Fruit fly (Drosophila melanogaster): ENCODE results near the gene MED11.

Gene MED11

DNA sequence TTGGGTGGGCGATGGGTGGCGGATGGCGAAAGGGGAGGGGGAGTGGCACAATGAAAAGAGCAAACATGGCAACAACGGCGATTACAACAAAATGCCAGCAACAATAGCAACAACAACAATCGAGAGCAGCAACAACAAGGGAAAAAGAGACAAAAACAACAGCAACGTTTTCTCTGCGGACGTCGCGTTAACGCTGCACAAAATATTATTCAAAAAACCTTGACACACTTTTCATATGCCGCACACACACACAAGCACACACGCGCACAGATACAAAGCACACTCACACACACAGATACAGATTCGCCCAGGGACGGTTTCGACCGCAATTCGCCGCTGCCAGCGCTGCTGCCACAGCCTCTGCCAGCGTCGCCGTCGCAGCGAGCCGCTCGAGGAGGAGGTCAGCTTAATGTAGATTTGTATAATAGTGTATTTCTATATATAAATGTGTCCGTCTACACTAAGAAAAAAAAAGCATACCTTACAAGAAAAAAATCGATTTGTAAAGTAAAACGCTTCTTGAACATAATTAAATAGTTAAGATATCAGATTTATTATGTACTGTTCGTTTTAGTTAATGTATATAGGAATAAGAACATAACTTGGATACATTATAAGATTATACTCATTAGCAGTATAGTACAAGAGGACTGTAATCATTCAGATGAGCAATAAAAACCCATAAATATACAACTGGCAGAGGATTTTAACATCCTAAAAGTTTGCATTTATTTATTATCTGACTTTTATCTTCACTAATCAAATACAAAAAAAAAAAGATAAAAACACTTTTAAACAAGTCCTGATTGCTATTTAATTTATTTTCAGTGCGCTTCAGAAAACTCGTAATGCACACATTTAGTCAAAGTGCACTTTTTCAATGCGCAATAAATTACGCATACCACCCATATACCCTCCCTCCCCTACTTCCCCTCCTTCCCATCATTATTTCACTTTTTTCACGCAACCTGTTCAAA is 36.3 kb downstream of the MED11 start (continued):
- no peak for TF ChIP-seq CG3065 (GFP tag; optimal IDR thresholded peaks at IDR 0.05)
- peak; percentile 42 for TF ChIP-seq CG12219 (GFP tag; optimal IDR thresholded peaks at IDR 0.05)
- TF ChIP-seq Sox100B (GFP tag; optimal IDR thresholded peaks at IDR 0.05) = peak; percentile 83
- peak; percentile 7 for TF ChIP-seq zen (tag; optimal IDR thresholded peaks at IDR 0.05)
- TF ChIP-seq CG17385 (GFP tag; optimal IDR thresholded peaks at IDR 0.05) = peak; percentile 62
- no peak for TF ChIP-seq HmgD (GFP tag; optimal IDR thresholded peaks at IDR 0.05)
- TF ChIP-seq pnt (GFP tag; optimal IDR thresholded peaks at IDR 0.05) = peak; percentile 6
- TF ChIP-seq Rfx (GFP tag; IDR thresholded peaks at IDR 0.05) = no peak
- peak; percentile 78 for TF ChIP-seq phol (tag; optimal IDR thresholded peaks at IDR 0.05)
- TF ChIP-seq CG7928 (GFP tag; optimal IDR thresholded peaks at IDR 0.05) = no peak
- TF ChIP-seq gce (GFP tag; IDR thresholded peaks at IDR 0.05) = no peak; the same call in 2 of the 3 replicates
- peak; percentile 41; the same call in 1 of the 2 replicates for TF ChIP-seq sob (GFP tag; IDR thresholded peaks at IDR 0.05)
- peak; percentile 31 for TF ChIP-seq Hsf (GFP tag; optimal IDR thresholded peaks at IDR 0.05)
- TF ChIP-seq gro (GFP tag; optimal IDR thresholded peaks at IDR 0.05) = no peak
- no peak for TF ChIP-seq shn (GFP tag; optimal IDR thresholded peaks at IDR 0.05)
- TF ChIP-seq Ravus (GFP tag; IDR thresholded peaks at IDR 0.05) = no peak
- TF ChIP-seq pum (GFP tag; optimal IDR thresholded peaks at IDR 0.05) = no peak
- no peak for TF ChIP-seq CG6654 (GFP tag; optimal IDR thresholded peaks at IDR 0.05)
- peak; percentile 83 for TF ChIP-seq CG4360 (GFP tag; IDR thresholded peaks at IDR 0.05)
- no peak for TF ChIP-seq HmgZ (tag; optimal IDR thresholded peaks at IDR 0.05)
- TF ChIP-seq CG10431 (GFP tag; optimal IDR thresholded peaks at IDR 0.05) = no peak
- TF ChIP-seq CG14050 (GFP tag; IDR thresholded peaks at IDR 0.05) = peak; percentile 47; the same call in 2 of the 3 replicates
- TF ChIP-seq CG10979 (tag; optimal IDR thresholded peaks at IDR 0.05) = no peak
- TF ChIP-seq Oli (tag; optimal IDR thresholded peaks at IDR 0.05) = peak; percentile 87
- TF ChIP-seq CG33213 (GFP tag; optimal IDR thresholded peaks at IDR 0.05) = no peak
- peak in 1 of 2 experiments; percentile 4 for TF ChIP-seq Hr78 (GFP tag; optimal IDR thresholded peaks at IDR 0.05)
- TF ChIP-seq B-H1 (GFP tag; IDR thresholded peaks at IDR 0.05) = peak; percentile 37; the same call in 2 of the 3 replicates
- TF ChIP-seq NC2β (GFP tag; optimal IDR thresholded peaks at IDR 0.05) = no peak
- peak; percentile 6 for TF ChIP-seq CG8924 (tag; optimal IDR thresholded peaks at IDR 0.05)
- TF ChIP-seq E2f1 (GFP tag; IDR thresholded peaks at IDR 0.05) = peak; percentile 53
- no peak for TF ChIP-seq Dbx (GFP tag; IDR thresholded peaks at IDR 0.05)
- peak; percentile 82 for TF ChIP-seq CG2678 (tag; optimal IDR thresholded peaks at IDR 0.05)
- TF ChIP-seq CG34422 (GFP tag; IDR thresholded peaks at IDR 0.05) = peak; percentile 57; the same call in 2 of the 3 replicates
- TF ChIP-seq CG4617 (GFP tag; optimal IDR thresholded peaks at IDR 0.05; ENCODE audit: borderline replicate concordance) = no peak
- TF ChIP-seq Nf-YB (GFP tag; optimal IDR thresholded peaks at IDR 0.05) = peak; percentile 4
- TF ChIP-seq CG7987 (GFP tag; optimal IDR thresholded peaks at IDR 0.05) = no peak
- TF ChIP-seq Fer3 (tag; optimal IDR thresholded peaks at IDR 0.05) = peak; percentile 27
- TF ChIP-seq H15 (GFP tag; IDR thresholded peaks at IDR 0.05) = no peak
- TF ChIP-seq CG30431 (GFP tag; optimal IDR thresholded peaks at IDR 0.05) = no peak
- no peak for TF ChIP-seq kni (GFP tag; optimal IDR thresholded peaks at IDR 0.05)
- TF ChIP-seq hkb (optimal IDR thresholded peaks at IDR 0.05) = no peak
- TF ChIP-seq hkb (GFP tag; IDR thresholded peaks at IDR 0.05) = peak; percentile 56
- TF ChIP-seq CG4854 (GFP tag; optimal IDR thresholded peaks at IDR 0.05) = no peak
- TF ChIP-seq pan (optimal IDR thresholded peaks at IDR 0.05) = no peak
- peak in 1 of 2 experiments; percentile 56 for TF ChIP-seq pan (GFP tag; optimal IDR thresholded peaks at IDR 0.05 in 1 of 2, IDR thresholded peaks at IDR 0.05 in 1 of 2)
- TF ChIP-seq abd-A (tag; optimal IDR thresholded peaks at IDR 0.05) = peak; percentile 73
- TF ChIP-seq az2 (GFP tag; optimal IDR thresholded peaks at IDR 0.05) = peak; percentile 61
- TF ChIP-seq pb (GFP tag; optimal IDR thresholded peaks at IDR 0.05) = no peak
- TF ChIP-seq fru (optimal IDR thresholded peaks at IDR 0.05) = no peak
